Fruit fly (Drosophila melanogaster) whole organism, embryonic: ENCODE data around the gene CG8630.

ENCODE experiments used
- Bgb ChIP-seq: fragments of 200-800 bp; sonication (Bioruptor generic); IDR thresholded peaks from 2 replicates; pipeline ENCODE4 v1.3.6; 2022; ENCODE audit warnings: missing biosample characterization, missing genetic modification characterization; ENCODE audit not compliant: partially characterized antibody
- BtbVII ChIP-seq: fragments of 200-800 bp; sonication (Bioruptor generic); optimal IDR thresholded peaks from 3 replicates; lab custom pipeline; 2017; ENCODE audit warnings: missing biosample characterization, mild to moderate bottlenecking, missing genetic modification characterization
- CG12391 ChIP-seq: fragments of 200-800 bp; sonication (Bioruptor generic); optimal IDR thresholded peaks from 3 replicates; lab custom pipeline; 2018; ENCODE audit warnings: missing biosample characterization, mild to moderate bottlenecking, missing genetic modification characterization, moderate library complexity
- CG12659 ChIP-seq: fragments of 200-800 bp; sonication (Bioruptor generic); optimal IDR thresholded peaks from 3 replicates; lab custom pipeline; 2017; ENCODE audit warnings: mild to moderate bottlenecking, missing biosample characterization, missing genetic modification reagents, missing genetic modification characterization
- CG12769 ChIP-seq: fragments of 200-800 bp; sonication (Bioruptor generic); optimal IDR thresholded peaks from 2 replicates; lab custom pipeline; 2019; ENCODE audit warnings: missing biosample characterization, mild to moderate bottlenecking, missing genetic modification characterization, moderate library complexity
- CG13287 ChIP-seq: fragments of 200-800 bp; sonication (Bioruptor generic); IDR thresholded peaks from 2 replicates; pipeline ENCODE4 v1.3.6; 2022; ENCODE audit warnings: missing biosample characterization, missing genetic modification characterization; ENCODE audit not compliant: partially characterized antibody
- CG14441 ChIP-seq: fragments of 200-800 bp; sonication (Bioruptor generic); IDR thresholded peaks from 2 replicates; pipeline ENCODE4 v1.3.6; 2022; ENCODE audit warnings: missing biosample characterization, missing genetic modification characterization
- CG15479 ChIP-seq: fragments of 200-800 bp; sonication (Bioruptor generic); optimal IDR thresholded peaks from 3 replicates; lab custom pipeline; 2019; ENCODE audit warnings: missing biosample characterization, mild to moderate bottlenecking, missing genetic modification characterization, moderate library complexity
- CG1603 ChIP-seq: fragments of 200-800 bp; sonication (Bioruptor generic); optimal IDR thresholded peaks from 2 replicates; lab custom pipeline; 2019; ENCODE audit warnings: missing biosample characterization, mild to moderate bottlenecking, missing genetic modification characterization, moderate library complexity
- CG17186 ChIP-seq: fragments of 200-800 bp; sonication (Bioruptor generic); optimal IDR thresholded peaks from 3 replicates; lab custom pipeline; 2017; ENCODE audit warnings: missing biosample characterization, missing genetic modification reagents, missing genetic modification characterization
- CG2202 ChIP-seq: fragments of 200-800 bp; sonication (Bioruptor generic); optimal IDR thresholded peaks from 2 replicates; lab custom pipeline; 2018; ENCODE audit warnings: missing biosample characterization, mild to moderate bottlenecking, missing genetic modification characterization
- CG4707 ChIP-seq: fragments of 200-800 bp; sonication (Bioruptor generic); optimal IDR thresholded peaks from 2 replicates; lab custom pipeline; 2018; ENCODE audit warnings: missing biosample characterization, mild to moderate bottlenecking, missing genetic modification characterization, moderate library complexity
- CG5180 ChIP-seq: fragments of 200-800 bp; sonication (Bioruptor generic); optimal IDR thresholded peaks from 3 replicates; lab custom pipeline; 2017; ENCODE audit warnings: missing biosample characterization, missing genetic modification characterization, mild to moderate bottlenecking, moderate library complexity, missing genetic modification reagents
- CG8290 ChIP-seq, 3 experiments: fragments of 200-800 bp; sonication (Bioruptor generic); optimal IDR thresholded peaks; 2 replicates each; lab custom pipeline; 2016 to 2019; ENCODE audit warnings: missing biosample characterization in 3 of 3, missing genetic modification characterization in 3 of 3, mild to moderate bottlenecking in 2 of 3, moderate library complexity in 1 of 3
- Dad ChIP-seq: fragments of 200-800 bp; sonication (Bioruptor generic); optimal IDR thresholded peaks from 3 replicates; lab custom pipeline; 2016; ENCODE audit warnings: missing biosample characterization, missing genetic modification characterization
- Ets97D ChIP-seq: fragments of 200-800 bp; sonication (Bioruptor generic); optimal IDR thresholded peaks from 3 replicates; lab custom pipeline; 2016; ENCODE audit warnings: missing biosample characterization, missing genetic modification characterization
- HLH4C ChIP-seq: fragments of 200-800 bp; sonication (Bioruptor generic); IDR thresholded peaks from 3 replicates; pipeline ENCODE4 v1.3.6; 2022; ENCODE audit warnings: missing biosample characterization, missing genetic modification characterization; ENCODE audit not compliant: partially characterized antibody
- HmgZ ChIP-seq: fragments of 200-800 bp; sonication (Bioruptor generic); optimal IDR thresholded peaks from 2 replicates; lab custom pipeline; 2018; ENCODE audit warnings: missing biosample characterization, mild to moderate bottlenecking, missing genetic modification characterization
- Hmr ChIP-seq: fragments of 200-800 bp; sonication (Bioruptor generic); optimal IDR thresholded peaks from 3 replicates; lab custom pipeline; 2017; ENCODE audit warnings: mild to moderate bottlenecking, missing biosample characterization, missing genetic modification reagents, missing genetic modification characterization
- Lim3 ChIP-seq: fragments of 200-800 bp; sonication (Bioruptor generic); IDR thresholded peaks from 2 replicates; pipeline ENCODE4 v1.3.6; 2022; ENCODE audit warnings: missing biosample characterization, missing genetic modification characterization
- MESR4 ChIP-seq: fragments of 200-800 bp; sonication (Bioruptor generic); optimal IDR thresholded peaks from 2 replicates; lab custom pipeline; 2018; ENCODE audit warnings: missing biosample characterization, mild to moderate bottlenecking, missing genetic modification characterization, moderate library complexity
- Med ChIP-seq: fragments of 200-800 bp; sonication (Bioruptor generic); peaks from one replicate; lab custom pipeline; 2016; ENCODE audit warnings: missing biosample characterization, missing genetic modification characterization, mild to moderate bottlenecking, inconsistent platforms, moderate library complexity
- PHDP ChIP-seq: fragments of 200-800 bp; sonication (Bioruptor generic); optimal IDR thresholded peaks from 3 replicates; lab custom pipeline; 2018; ENCODE audit warnings: missing biosample characterization, mild to moderate bottlenecking, missing genetic modification characterization, moderate library complexity
- amos ChIP-seq: fragments of 200-800 bp; sonication (Bioruptor generic); IDR thresholded peaks from 2 replicates; pipeline ENCODE4 v1.3.6; 2022; ENCODE audit warnings: missing biosample characterization, missing genetic modification characterization; ENCODE audit not compliant: partially characterized antibody
- aop ChIP-seq: fragments of 200-800 bp; sonication (Bioruptor generic); IDR thresholded peaks from 2 replicates; pipeline ENCODE4 v1.3.6; 2022; ENCODE audit warnings: missing biosample characterization, missing genetic modification characterization
- ato ChIP-seq: fragments of 200-800 bp; sonication (Bioruptor generic); IDR thresholded peaks from 2 replicates; pipeline ENCODE4 v1.3.6; 2022; ENCODE audit warnings: missing biosample characterization, missing genetic modification characterization; ENCODE audit not compliant: partially characterized antibody
- bsh ChIP-seq, 2 experiments: fragments of 200-800 bp; sonication (Bioruptor generic); optimal IDR thresholded peaks; 2 replicates each; lab custom pipeline; 2017 to 2018; ENCODE audit warnings: mild to moderate bottlenecking in 2 of 2, missing biosample characterization in 2 of 2, missing genetic modification characterization in 2 of 2, moderate library complexity in 1 of 2
- caup ChIP-seq: fragments of 200-800 bp; sonication (Bioruptor generic); optimal IDR thresholded peaks from 3 replicates; lab custom pipeline; 2017; ENCODE audit warnings: missing biosample characterization, mild to moderate bottlenecking, missing genetic modification characterization, moderate library complexity; ENCODE audit not compliant: severe bottlenecking
- chinmo ChIP-seq: fragments of 200-800 bp; sonication (Bioruptor generic); IDR thresholded peaks from 4 replicates; pipeline ENCODE4 v1.3.6; 2022; ENCODE audit warnings: missing biosample characterization, missing genetic modification characterization; ENCODE audit not compliant: partially characterized antibody
- ci ChIP-seq: fragments of 200-800 bp; sonication (Bioruptor generic); IDR thresholded peaks from 3 replicates; pipeline ENCODE4 v1.3.6; 2022; ENCODE audit warnings: missing biosample characterization, missing genetic modification characterization
- cwo ChIP-seq: fragments of 200-800 bp; sonication (Bioruptor generic); optimal IDR thresholded peaks from 3 replicates; lab custom pipeline; 2017; ENCODE audit warnings: missing biosample characterization, missing genetic modification characterization, mild to moderate bottlenecking, moderate library complexity, missing genetic modification reagents
- ftz-f1 ChIP-seq: fragments of 200-800 bp; sonication (Bioruptor generic); optimal IDR thresholded peaks from 2 replicates; lab custom pipeline; 2016; ENCODE audit warnings: missing biosample characterization, missing genetic modification characterization
- gem ChIP-seq: fragments of 200-800 bp; sonication (Bioruptor generic); optimal IDR thresholded peaks from 2 replicates; lab custom pipeline; 2019; ENCODE audit warnings: missing biosample characterization, mild to moderate bottlenecking, missing genetic modification characterization, moderate library complexity
- hkb ChIP-seq, 2 experiments: fragments of 200-800 bp in 1 of 2; fragments of >200 bp in 1 of 2; sonication (Bioruptor generic) in 1 of 2; IDR thresholded peaks in 1 of 2; optimal IDR thresholded peaks in 1 of 2; 2 replicates each; pipeline versions ENCODE4 v1.3.6 to Lab custom; 2017 to 2022; ENCODE audit warnings: missing biosample characterization in 1 of 2, missing genetic modification characterization in 1 of 2
- insv ChIP-seq, 2 experiments: fragments of 200-800 bp; sonication (Bioruptor generic); optimal IDR thresholded peaks; 3 replicates each; lab custom pipeline; 2016 to 2018; ENCODE audit warnings: missing biosample characterization in 2 of 2, missing genetic modification characterization in 2 of 2
- jumu ChIP-seq: fragments of 200-800 bp; sonication (Bioruptor generic); optimal IDR thresholded peaks from 3 replicates; lab custom pipeline; 2016; ENCODE audit warnings: missing biosample characterization, missing genetic modification characterization
- lab ChIP-seq: fragments of 200-800 bp; sonication (Bioruptor generic); optimal IDR thresholded peaks from 3 replicates; lab custom pipeline; 2017; ENCODE audit warnings: missing biosample characterization, missing genetic modification characterization, mild to moderate bottlenecking, moderate library complexity, missing genetic modification reagents
- lilli ChIP-seq: fragments of 200-800 bp; sonication (Bioruptor generic); optimal IDR thresholded peaks from 3 replicates; lab custom pipeline; 2016; ENCODE audit warnings: missing biosample characterization, missing genetic modification characterization
- nmo ChIP-seq: fragments of 200-800 bp; sonication (Bioruptor generic); optimal IDR thresholded peaks from 2 replicates; lab custom pipeline; 2018; ENCODE audit warnings: missing biosample characterization, mild to moderate bottlenecking, missing genetic modification characterization, moderate library complexity
- odd ChIP-seq: fragments of 200-800 bp; sonication (Bioruptor generic); optimal IDR thresholded peaks from 2 replicates; lab custom pipeline; 2017; ENCODE audit warnings: missing biosample characterization, mild to moderate bottlenecking, missing genetic modification characterization
- onecut ChIP-seq: fragments of 200-800 bp; sonication (Bioruptor generic); IDR thresholded peaks from 2 replicates; pipeline ENCODE4 v1.3.6; 2022; ENCODE audit warnings: missing biosample characterization, missing genetic modification characterization
- otp ChIP-seq: fragments of 200-800 bp; sonication (Bioruptor generic); IDR thresholded peaks from 3 replicates; pipeline ENCODE4, ENCODE4 v1.3.6; 2022; ENCODE audit warnings: missing biosample characterization, missing genetic modification characterization
- peb ChIP-seq: fragments of 200-800 bp; sonication (Bioruptor generic); IDR thresholded peaks from 2 replicates; pipeline ENCODE4 v1.3.6; 2022; ENCODE audit warnings: missing biosample characterization, missing genetic modification characterization
- sens ChIP-seq: fragments of 200-800 bp; sonication (Bioruptor generic); peaks from one replicate; lab custom pipeline; 2016; ENCODE audit warnings: missing biosample characterization, missing genetic modification characterization
- vvl ChIP-seq: fragments of 200-800 bp; sonication (Bioruptor generic); IDR thresholded peaks from 2 replicates; pipeline ENCODE4 v1.3.6; 2022; ENCODE audit warnings: missing biosample characterization, missing genetic modification characterization
- zen ChIP-seq: fragments of 200-800 bp; sonication (Bioruptor generic); optimal IDR thresholded peaks from 3 replicates; lab custom pipeline; 2018; ENCODE audit warnings: missing biosample characterization, mild to moderate bottlenecking, missing genetic modification characterization, moderate library complexity

Gene CG8630

DNA sequence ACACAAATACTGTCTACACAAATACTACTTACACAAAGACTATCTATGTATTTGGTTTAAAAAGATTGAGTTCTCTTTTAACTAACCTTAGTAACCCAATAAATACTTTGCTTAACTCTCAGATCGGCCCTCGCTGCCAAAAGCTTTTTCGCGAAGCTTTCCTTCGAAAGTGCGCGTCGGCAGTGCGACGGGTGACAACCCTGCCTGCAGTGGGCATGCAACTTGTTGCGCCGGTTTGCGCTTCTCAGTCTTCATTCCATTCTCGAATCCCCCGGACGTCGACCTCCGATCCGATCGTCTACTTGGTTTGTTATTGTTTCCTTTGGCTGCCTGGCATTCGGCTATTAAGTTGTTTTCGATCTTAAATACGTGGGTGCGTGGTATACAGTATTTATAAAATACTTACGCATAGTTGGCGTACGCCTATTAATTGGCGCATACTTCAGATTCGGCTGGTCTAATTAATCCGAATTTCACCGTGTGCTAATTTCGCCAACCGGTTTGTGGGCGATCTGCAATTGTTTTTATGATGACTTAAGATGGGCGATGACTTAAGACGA lies 19.3 kb upstream of the CG8630 start, which contains the start of gene CG11686 (continued):
- no peak for TF ChIP-seq jumu (GFP tag; lab: Kevin White, UChicago)
- TF ChIP-seq CG8290 (GFP tag; optimal IDR thresholded peaks at IDR 0.05; lab: Kevin White, UChicago) = no peak
- peak in 1 of 2 experiments; percentile 66 for TF ChIP-seq CG8290 (tag; optimal IDR thresholded peaks at IDR 0.05; lab: Kevin White, UChicago)
- TF ChIP-seq lilli = peak; percentile 6
- TF ChIP-seq CG17186 (GFP tag; lab: Kevin White, UChicago) = peak; percentile 50
- 0 out of 2 replicates have a peak, but pooled peaks have one; percentile 11 for TF ChIP-seq CG14441 (GFP tag; lab: Robert Waterston, UW)
- peak; percentile 4 for TF ChIP-seq Dad (GFP tag; lab: Kevin White, UChicago)
- TF ChIP-seq amos (GFP tag; lab: Robert Waterston, UW) = peak; percentile 6; the same call in 1 of the 2 replicates
- peak; percentile 44 for TF ChIP-seq sens (GFP tag; lab: Kevin White, UChicago)
- TF ChIP-seq caup = peak; percentile 17
- 0 out of 3 replicates have a peak, but pooled peaks have one; percentile 11 for TF ChIP-seq otp (GFP tag; lab: Robert Waterston, UW)
- peak; percentile 4 for TF ChIP-seq HmgZ (tag; lab: Kevin White, UChicago)
- TF ChIP-seq gem = peak; percentile 6
- TF ChIP-seq hkb (optimal IDR thresholded peaks at IDR 0.05; lab: Kevin White, UChicago) = peak; percentile 99
- TF ChIP-seq hkb (GFP tag; IDR thresholded peaks at IDR 0.05; lab: Robert Waterston, UW) = no peak; the same call in 1 of the 2 replicates
- TF ChIP-seq insv (GFP tag; optimal IDR thresholded peaks at IDR 0.05; lab: Kevin White, UChicago) = no peak
- peak; percentile 5 for TF ChIP-seq odd (GFP tag; lab: Kevin White, UChicago)
- TF ChIP-seq CG15479 = no peak
- 0 out of 2 replicates have a peak, but pooled peaks have one; percentile 41 for TF ChIP-seq vvl
- TF ChIP-seq HLH4C (GFP tag; lab: Robert Waterston, UW) = no peak; the same call in 2 of the 3 replicates
- no peak for TF ChIP-seq aop (GFP tag; lab: Robert Waterston, UW)
- no peak for TF ChIP-seq zen
- TF ChIP-seq Med (GFP tag; lab: Kevin White, UChicago) = peak; percentile 89
- TF ChIP-seq cwo = no peak
- TF ChIP-seq Lim3 = no peak
- peak; percentile 18 for TF ChIP-seq CG1603 (tag; lab: Kevin White, UChicago)
- peak; percentile 88; the same call in 3 of the 4 replicates for TF ChIP-seq chinmo
- peak; percentile 28 for TF ChIP-seq ftz-f1
- TF ChIP-seq MESR4 (GFP tag; lab: Kevin White, UChicago) = no peak
- no peak for TF ChIP-seq CG2202 (tag; lab: Kevin White, UChicago)
- TF ChIP-seq Ets97D = peak; percentile 6
- TF ChIP-seq PHDP (tag; lab: Kevin White, UChicago) = no peak
- TF ChIP-seq CG13287 (GFP tag; lab: Robert Waterston, UW) = peak; percentile 42; the same call in 1 of the 2 replicates
- TF ChIP-seq CG12391 (tag; lab: Kevin White, UChicago) = peak; percentile 21
- TF ChIP-seq ci (GFP tag; lab: Robert Waterston, UW) = peak; percentile 82; the same call in 2 of the 3 replicates
- peak; percentile 98 for TF ChIP-seq CG5180
- TF ChIP-seq ato (GFP tag; lab: Robert Waterston, UW) = peak; percentile 24; the same call in 1 of the 2 replicates
- TF ChIP-seq CG12659 = peak; percentile 13
- 0 out of 2 replicates have a peak, but pooled peaks have one; percentile 5 for TF ChIP-seq onecut (GFP tag; lab: Robert Waterston, UW)
- TF ChIP-seq CG4707 (GFP tag; lab: Kevin White, UChicago) = peak; percentile 2
- peak in 1 of 2 experiments; percentile 45 for TF ChIP-seq bsh (GFP tag; optimal IDR thresholded peaks at IDR 0.05; lab: Kevin White, UChicago)
- peak; percentile 44 for TF ChIP-seq lab (GFP tag; lab: Kevin White, UChicago)
- TF ChIP-seq peb (GFP tag; lab: Robert Waterston, UW) = no peak
- TF ChIP-seq Bgb (GFP tag; lab: Robert Waterston, UW) = peak; percentile 53; the same call in 1 of the 2 replicates
- TF ChIP-seq BtbVII = no peak
- TF ChIP-seq nmo (GFP tag; lab: Kevin White, UChicago) = no peak
- peak; percentile 4 for TF ChIP-seq CG12769 (tag; lab: Kevin White, UChicago)
- TF ChIP-seq Hmr (GFP tag; lab: Kevin White, UChicago) = no peak
